Fruit fly (Drosophila melanogaster) whole organism, embryonic: ENCODE measurements around the gene meigo.

Experiments used
- Ada2b ChIP-seq: fragments of 200-800 bp; sonication (Bioruptor generic); IDR thresholded peaks from 2 replicates; pipeline ENCODE4 v1.3.6; 2022; ENCODE audit warnings: missing biosample characterization, missing genetic modification characterization
- Aef1 ChIP-seq: fragments of 200-800 bp; sonication (Bioruptor generic); IDR thresholded peaks from 3 replicates; pipeline ENCODE4 v1.3.6; 2022; ENCODE audit warnings: missing biosample characterization, missing genetic modification characterization
- BEAF-32 ChIP-seq: fragments of 200-800 bp; sonication (Bioruptor generic); optimal IDR thresholded peaks from 3 replicates; lab custom pipeline; 2017; ENCODE audit warnings: missing biosample characterization, missing genetic modification characterization, mild to moderate bottlenecking, moderate library complexity, missing genetic modification reagents
- CG10209 ChIP-seq: fragments of 200-800 bp; sonication (Bioruptor generic); optimal IDR thresholded peaks from 3 replicates; lab custom pipeline; 2017; ENCODE audit warnings: missing biosample characterization, mild to moderate bottlenecking, missing genetic modification characterization, missing genetic modification reagents
- CG10321 ChIP-seq: fragments of 200-800 bp; sonication (Bioruptor generic); IDR thresholded peaks from 2 replicates; pipeline ENCODE4 v1.3.6; 2022; ENCODE audit warnings: missing biosample characterization, missing genetic modification characterization
- CG11696 ChIP-seq: fragments of 200-800 bp; sonication (Bioruptor generic); IDR thresholded peaks from 2 replicates; pipeline ENCODE4 v1.3.6; 2022; ENCODE audit warnings: missing biosample characterization, missing genetic modification characterization
- CG12769 ChIP-seq: fragments of 200-800 bp; sonication (Bioruptor generic); optimal IDR thresholded peaks from 2 replicates; lab custom pipeline; 2019; ENCODE audit warnings: missing biosample characterization, mild to moderate bottlenecking, missing genetic modification characterization, moderate library complexity
- CG14050 ChIP-seq: fragments of 200-800 bp; sonication (Bioruptor generic); IDR thresholded peaks from 3 replicates; pipeline ENCODE4 v1.3.6; 2022; ENCODE audit warnings: missing biosample characterization, missing genetic modification characterization
- CG14965 ChIP-seq: fragments of 200-800 bp; sonication (Bioruptor generic); optimal IDR thresholded peaks from 2 replicates; lab custom pipeline; 2016; ENCODE audit warnings: missing biosample characterization, missing genetic modification characterization, borderline replicate concordance
- CG17186 ChIP-seq: fragments of 200-800 bp; sonication (Bioruptor generic); optimal IDR thresholded peaks from 3 replicates; lab custom pipeline; 2017; ENCODE audit warnings: missing biosample characterization, missing genetic modification reagents, missing genetic modification characterization
- CG17912 ChIP-seq: fragments of 200-800 bp; sonication (Bioruptor generic); optimal IDR thresholded peaks from 2 replicates; lab custom pipeline; 2018; ENCODE audit warnings: missing biosample characterization, mild to moderate bottlenecking, missing genetic modification characterization
- CG2889 ChIP-seq: fragments of 200-800 bp; sonication (Bioruptor generic); IDR thresholded peaks from 3 replicates; pipeline ENCODE4 v1.3.6; 2022; ENCODE audit warnings: missing biosample characterization, missing genetic modification characterization
- CG31441 ChIP-seq: fragments of 200-800 bp; sonication (Bioruptor generic); IDR thresholded peaks from 2 replicates; pipeline ENCODE4 v1.3.6; 2022; ENCODE audit warnings: missing biosample characterization, missing genetic modification characterization
- CG3847 ChIP-seq: fragments of 200-800 bp; sonication (Bioruptor generic); IDR thresholded peaks from 2 replicates; pipeline ENCODE4 v1.3.6; 2022; ENCODE audit warnings: missing biosample characterization, missing genetic modification characterization
- CG4404 ChIP-seq: fragments of 200-800 bp; sonication (Bioruptor generic); IDR thresholded peaks from 2 replicates; pipeline ENCODE4 v1.3.6; 2022; ENCODE audit warnings: missing biosample characterization, missing genetic modification characterization
- CG6175 ChIP-seq: fragments of 200-800 bp; sonication (Bioruptor generic); IDR thresholded peaks from 3 replicates; pipeline ENCODE4 v1.3.6; 2022; ENCODE audit warnings: missing biosample characterization, missing genetic modification characterization
- CG7372 ChIP-seq: fragments of 200-800 bp; sonication (Bioruptor generic); IDR thresholded peaks from 2 replicates; pipeline ENCODE4 v1.3.6; 2022; ENCODE audit warnings: missing biosample characterization, missing genetic modification characterization
- CG7745 ChIP-seq: fragments of 200-800 bp; sonication (Bioruptor generic); optimal IDR thresholded peaks from 2 replicates; lab custom pipeline; 2018; ENCODE audit warnings: missing biosample characterization, mild to moderate bottlenecking, missing genetic modification characterization, moderate library complexity
- CG8944 ChIP-seq: fragments of 200-800 bp; sonication (Bioruptor generic); optimal IDR thresholded peaks from 3 replicates; lab custom pipeline; 2016; ENCODE audit warnings: missing biosample characterization, missing genetic modification characterization
- CG9727 ChIP-seq: fragments of 200-800 bp; sonication (Bioruptor generic); optimal IDR thresholded peaks from 3 replicates; lab custom pipeline; 2017; ENCODE audit warnings: missing biosample characterization, mild to moderate bottlenecking, missing genetic modification characterization
- Deaf1 ChIP-seq: fragments of 200-800 bp; optimal IDR thresholded peaks from 3 replicates; lab custom pipeline; 2019; ENCODE audit warnings: missing biosample characterization, mild to moderate bottlenecking, missing genetic modification characterization, moderate library complexity
- Eip74EF ChIP-seq, 2 experiments: fragments of 200-800 bp in 1 of 2; fragments of >200 bp in 1 of 2; sonication (Bioruptor generic) in 1 of 2; optimal IDR thresholded peaks; 2 replicates each; lab custom pipeline; 2017 to 2019; ENCODE audit warnings: missing biosample characterization in 2 of 2, missing genetic modification characterization in 2 of 2, mild to moderate bottlenecking in 1 of 2, moderate library complexity in 1 of 2
- Ets65A ChIP-seq: fragments of 200-800 bp; sonication (Bioruptor generic); peaks from one replicate; lab custom pipeline; 2016; ENCODE audit warnings: missing biosample characterization, missing genetic modification characterization
- HLH54F ChIP-seq: fragments of 200-800 bp; sonication (Bioruptor generic); optimal IDR thresholded peaks from 3 replicates; lab custom pipeline; 2016; ENCODE audit warnings: missing biosample characterization, missing genetic modification characterization
- NK7.1 ChIP-seq: fragments of 200-800 bp; sonication (Bioruptor generic); optimal IDR thresholded peaks from 3 replicates; lab custom pipeline; 2016; ENCODE audit warnings: missing biosample characterization, missing genetic modification characterization
- Ravus ChIP-seq: fragments of 200-800 bp; sonication (Bioruptor generic); IDR thresholded peaks from 2 replicates; pipeline ENCODE4 v1.3.6; 2022; ENCODE audit warnings: missing biosample characterization, missing genetic modification characterization
- Sin3A ChIP-seq: fragments of >200 bp; optimal IDR thresholded peaks from 2 replicates; lab custom pipeline; 2018
- Taf1 ChIP-seq: fragments of 200-800 bp; sonication (Bioruptor generic); IDR thresholded peaks from 2 replicates; pipeline ENCODE4 v1.3.6; 2022; ENCODE audit warnings: missing biosample characterization, missing genetic modification characterization
- Vsx1 ChIP-seq: fragments of 200-800 bp; sonication (Bioruptor generic); optimal IDR thresholded peaks from 2 replicates; lab custom pipeline; 2017; ENCODE audit warnings: missing biosample characterization, mild to moderate bottlenecking, missing genetic modification characterization, missing genetic modification reagents
- cas ChIP-seq: fragments of 200-800 bp; sonication (Bioruptor generic); IDR thresholded peaks from 2 replicates; pipeline ENCODE4 v1.3.6; 2022; ENCODE audit warnings: missing biosample characterization, missing genetic modification characterization
- crp ChIP-seq, 2 experiments: fragments of 200-800 bp; sonication (Bioruptor generic); optimal IDR thresholded peaks; 2 replicates in 1 of 2; 3 replicates in 1 of 2; lab custom pipeline; 2017; ENCODE audit warnings: missing biosample characterization in 2 of 2, missing genetic modification characterization in 2 of 2, mild to moderate bottlenecking in 1 of 2, moderate library complexity in 1 of 2
- ken ChIP-seq: fragments of 200-800 bp; sonication (Bioruptor generic); IDR thresholded peaks from 3 replicates; pipeline ENCODE4 v1.3.6; 2022; ENCODE audit warnings: missing biosample characterization, missing genetic modification characterization
- kni ChIP-seq: fragments of 200-800 bp; sonication (Bioruptor generic); optimal IDR thresholded peaks from 3 replicates; lab custom pipeline; 2017; ENCODE audit warnings: mild to moderate bottlenecking, missing biosample characterization, missing genetic modification reagents, missing genetic modification characterization
- pan ChIP-seq, 4 experiments: fragments of >200 bp in 3 of 4; fragments of 200-800 bp in 1 of 4; sonication (Bioruptor generic) in 1 of 4; optimal IDR thresholded peaks in 3 of 4; IDR thresholded peaks in 1 of 4; 2 replicates each; pipeline versions ENCODE4 v1.3.6 to Lab custom; 2017 to 2022; ENCODE audit warnings: missing biosample characterization in 2 of 4, missing genetic modification characterization in 2 of 4, mixed read lengths in 1 of 4
- phol ChIP-seq: fragments of 200-800 bp; sonication (Bioruptor generic); optimal IDR thresholded peaks from 3 replicates; lab custom pipeline; 2018; ENCODE audit warnings: missing biosample characterization, mild to moderate bottlenecking, missing genetic modification characterization, moderate library complexity
- tap ChIP-seq: fragments of 200-800 bp; optimal IDR thresholded peaks from 3 replicates; lab custom pipeline; 2019; ENCODE audit warnings: missing biosample characterization, mild to moderate bottlenecking, missing genetic modification characterization, moderate library complexity
- tup ChIP-seq: fragments of 200-800 bp; sonication (Bioruptor generic); optimal IDR thresholded peaks from 2 replicates; lab custom pipeline; 2016; ENCODE audit warnings: missing biosample characterization, mild to moderate bottlenecking, missing genetic modification characterization, moderate library complexity

Gene meigo

dm6 chr3R:21186606-21187393 is 48.7 kb downstream of the meigo start (continued):
- TF ChIP-seq CG10321 (GFP tag; lab: Robert Waterston, UW) (no peak), CG2889 (no peak), Vsx1 (GFP tag; lab: Kevin White, UChicago) (no peak), kni (GFP tag; lab: Kevin White, UChicago) (peak; percentile 55), CG7372 (GFP tag; lab: Robert Waterston, UW) (no peak), CG3847 (GFP tag; lab: Robert Waterston, UW) (0 out of 2 replicates have a peak, but pooled peaks have one; percentile 18), Sin3A (lab: Kevin White, UChicago) (no peak), CG8944 (GFP tag; lab: Kevin White, UChicago) (no peak), Deaf1 (tag; lab: Kevin White, UChicago) (no peak), Ravus (GFP tag; lab: Robert Waterston, UW) (no peak), ken (no peak), Eip74EF (GFP tag; optimal IDR thresholded peaks at IDR 0.05; lab: Kevin White, UChicago) (no peak), tap (tag; lab: Kevin White, UChicago) (no peak), Ada2b (no peak), HLH54F (GFP tag; lab: Kevin White, UChicago) (no peak), Taf1 (GFP tag; lab: Robert Waterston, UW) (no peak), CG17186 (GFP tag; lab: Kevin White, UChicago) (no peak), pan (optimal IDR thresholded peaks at IDR 0.05; lab: Kevin White, UChicago) (no peak), pan (GFP tag; optimal IDR thresholded peaks at IDR 0.05 in 1 of 2, IDR thresholded peaks at IDR 0.05 in 1 of 2) (peak in 1 of 2 experiments; percentile 7), NK7.1 (GFP tag; lab: Kevin White, UChicago) (no peak), CG4404 (no peak), CG7745 (no peak), CG31441 (0 out of 2 replicates have a peak, but pooled peaks have one; percentile 27), Ets65A (GFP tag; lab: Kevin White, UChicago) (no peak), crp (GFP tag; optimal IDR thresholded peaks at IDR 0.05; lab: Kevin White, UChicago) (no peak), CG9727 (GFP tag; lab: Kevin White, UChicago) (peak; percentile 59), CG6175 (GFP tag; lab: Robert Waterston, UW) (no peak), BEAF-32 (GFP tag; lab: Kevin White, UChicago) (no peak), CG14965 (GFP tag; lab: Kevin White, UChicago) (no peak), tup (GFP tag; lab: Kevin White, UChicago) (no peak), CG12769 (tag; lab: Kevin White, UChicago) (no peak), CG10209 (peak; percentile 43), CG11696 (no peak), Aef1 (GFP tag; lab: Robert Waterston, UW) (peak; percentile 25; the same call in 1 of the 3 replicates), CG14050 (no peak), phol (tag; lab: Kevin White, UChicago) (peak; percentile 50), cas (GFP tag; lab: Robert Waterston, UW) (no peak), CG17912 (GFP tag; lab: Kevin White, UChicago) (no peak)
